Fruit fly (Drosophila melanogaster) whole organism: ENCODE results near the gene CG9300.

ENCODE experiments used
- CG8478 ChIP-seq: fragments of >200 bp; optimal IDR thresholded peaks from 2 replicates; lab custom pipeline; 2018; ENCODE audit warnings: inconsistent platforms
- usp ChIP-seq: fragments of >200 bp; optimal IDR thresholded peaks from 2 replicates; lab custom pipeline; 2017; ENCODE audit warnings: missing biosample characterization, missing genetic modification characterization, mixed read lengths

- no peak for TF ChIP-seq usp
- TF ChIP-seq CG8478 (lab: Kevin White, UChicago) = no peak
Observed at dm6 chr3L:19532443-19532842, 19.8 kb upstream of the CG9300 start, which contains the start of gene Cpr76Bd.
